Fruit fly (Drosophila melanogaster) whole organism, embryonic: ENCODE measurements around the gene Tasp1.

Source experiments
- Awh ChIP-seq: fragments of 200-800 bp; sonication (Bioruptor generic); IDR thresholded peaks from 2 replicates; pipeline ENCODE4, ENCODE4 v1.3.6; 2022; ENCODE audit warnings: missing biosample characterization, missing genetic modification characterization
- Bdp1 ChIP-seq: fragments of 200-800 bp; sonication (Bioruptor generic); optimal IDR thresholded peaks from 3 replicates; lab custom pipeline; 2016; ENCODE audit warnings: missing biosample characterization, missing genetic modification characterization
- BtbVII ChIP-seq: fragments of 200-800 bp; sonication (Bioruptor generic); optimal IDR thresholded peaks from 3 replicates; lab custom pipeline; 2017; ENCODE audit warnings: missing biosample characterization, mild to moderate bottlenecking, missing genetic modification characterization
- CG10366 ChIP-seq: fragments of 200-800 bp; sonication (Bioruptor generic); IDR thresholded peaks from 2 replicates; pipeline ENCODE4 v1.3.6; 2022; ENCODE audit warnings: missing biosample characterization, missing genetic modification characterization
- CG10462 ChIP-seq: fragments of 200-800 bp; sonication (Bioruptor generic); optimal IDR thresholded peaks from 2 replicates; lab custom pipeline; 2016; ENCODE audit warnings: missing biosample characterization, missing genetic modification characterization
- CG11504 ChIP-seq: fragments of 200-800 bp; sonication (Bioruptor generic); optimal IDR thresholded peaks from 3 replicates; lab custom pipeline; 2019; ENCODE audit warnings: missing biosample characterization, mild to moderate bottlenecking, missing genetic modification characterization, moderate library complexity
- CG12219 ChIP-seq: fragments of 200-800 bp; sonication (Bioruptor generic); optimal IDR thresholded peaks from 3 replicates; lab custom pipeline; 2018; ENCODE audit warnings: missing biosample characterization, mild to moderate bottlenecking, missing genetic modification characterization
- CG13123 ChIP-seq: fragments of 200-800 bp; sonication (Bioruptor generic); optimal IDR thresholded peaks from 2 replicates; lab custom pipeline; 2016; ENCODE audit warnings: missing biosample characterization, missing genetic modification characterization
- CG13296 ChIP-seq: fragments of 200-800 bp; sonication (Bioruptor generic); optimal IDR thresholded peaks from 3 replicates; lab custom pipeline; 2018; ENCODE audit warnings: missing biosample characterization, mild to moderate bottlenecking, missing genetic modification characterization
- CG14441 ChIP-seq: fragments of 200-800 bp; sonication (Bioruptor generic); IDR thresholded peaks from 2 replicates; pipeline ENCODE4 v1.3.6; 2022; ENCODE audit warnings: missing biosample characterization, missing genetic modification characterization
- CG1529 ChIP-seq: fragments of 200-800 bp; sonication (Bioruptor generic); optimal IDR thresholded peaks from 3 replicates; lab custom pipeline; 2018; ENCODE audit warnings: missing biosample characterization, missing genetic modification characterization
- CG15696 ChIP-seq: fragments of 200-800 bp; sonication (Bioruptor generic); optimal IDR thresholded peaks from 2 replicates; lab custom pipeline; 2019; ENCODE audit warnings: missing biosample characterization, mild to moderate bottlenecking, missing genetic modification characterization, moderate library complexity
- CG1647 ChIP-seq: fragments of 200-800 bp; sonication (Bioruptor generic); optimal IDR thresholded peaks from 3 replicates; lab custom pipeline; 2016; ENCODE audit warnings: missing biosample characterization, missing genetic modification characterization
- CG17612 ChIP-seq: fragments of 200-800 bp; sonication (Bioruptor generic); IDR thresholded peaks from 2 replicates; pipeline ENCODE4 v1.3.6; 2022; ENCODE audit warnings: missing biosample characterization, missing genetic modification characterization
- CG3065 ChIP-seq: fragments of 200-800 bp; sonication (Bioruptor generic); optimal IDR thresholded peaks from 2 replicates; lab custom pipeline; 2016; ENCODE audit warnings: missing biosample characterization, missing genetic modification characterization
- CG31388 ChIP-seq: fragments of 200-800 bp; sonication (Bioruptor generic); optimal IDR thresholded peaks from 2 replicates; lab custom pipeline; 2016; ENCODE audit warnings: missing biosample characterization, missing genetic modification characterization
- CG4328 ChIP-seq: fragments of 200-800 bp; sonication (Bioruptor generic); optimal IDR thresholded peaks from 3 replicates; lab custom pipeline; 2017; ENCODE audit warnings: missing biosample characterization, missing genetic modification reagents, missing genetic modification characterization
- CG4707 ChIP-seq: fragments of 200-800 bp; sonication (Bioruptor generic); optimal IDR thresholded peaks from 2 replicates; lab custom pipeline; 2018; ENCODE audit warnings: missing biosample characterization, mild to moderate bottlenecking, missing genetic modification characterization, moderate library complexity
- CG5180 ChIP-seq: fragments of 200-800 bp; sonication (Bioruptor generic); optimal IDR thresholded peaks from 3 replicates; lab custom pipeline; 2017; ENCODE audit warnings: missing biosample characterization, missing genetic modification characterization, mild to moderate bottlenecking, moderate library complexity, missing genetic modification reagents
- CG6654 ChIP-seq: fragments of 200-800 bp; sonication (Bioruptor generic); optimal IDR thresholded peaks from 2 replicates; lab custom pipeline; 2017; ENCODE audit warnings: missing biosample characterization, mild to moderate bottlenecking, missing genetic modification characterization
- CG7372 ChIP-seq: fragments of 200-800 bp; sonication (Bioruptor generic); IDR thresholded peaks from 2 replicates; pipeline ENCODE4 v1.3.6; 2022; ENCODE audit warnings: missing biosample characterization, missing genetic modification characterization
- CG8944 ChIP-seq: fragments of 200-800 bp; sonication (Bioruptor generic); optimal IDR thresholded peaks from 3 replicates; lab custom pipeline; 2016; ENCODE audit warnings: missing biosample characterization, missing genetic modification characterization
- CG9817 ChIP-seq: fragments of 200-800 bp; sonication (Bioruptor generic); optimal IDR thresholded peaks from 2 replicates; lab custom pipeline; 2018; ENCODE audit warnings: missing biosample characterization, mild to moderate bottlenecking, missing genetic modification characterization, moderate library complexity
- CG9932 ChIP-seq: fragments of 200-800 bp; sonication (Bioruptor generic); IDR thresholded peaks from 2 replicates; pipeline ENCODE4 v1.3.6; 2022; ENCODE audit warnings: missing biosample characterization, missing genetic modification characterization
- Fer3 ChIP-seq: fragments of 200-800 bp; sonication (Bioruptor generic); optimal IDR thresholded peaks from 2 replicates; lab custom pipeline; 2018; ENCODE audit warnings: missing biosample characterization, mild to moderate bottlenecking, missing genetic modification characterization, moderate library complexity
- HLH3B ChIP-seq: fragments of 200-800 bp; sonication (Bioruptor generic); IDR thresholded peaks from 2 replicates; pipeline ENCODE4 v1.3.6; 2022; ENCODE audit warnings: missing biosample characterization, missing genetic modification characterization
- HLHmδ ChIP-seq: fragments of 200-800 bp; sonication (Bioruptor generic); optimal IDR thresholded peaks from 2 replicates; lab custom pipeline; 2018; ENCODE audit warnings: missing biosample characterization, mild to moderate bottlenecking, missing genetic modification characterization, moderate library complexity
- Hmr ChIP-seq: fragments of 200-800 bp; sonication (Bioruptor generic); optimal IDR thresholded peaks from 3 replicates; lab custom pipeline; 2017; ENCODE audit warnings: mild to moderate bottlenecking, missing biosample characterization, missing genetic modification reagents, missing genetic modification characterization
- Lhr ChIP-seq: fragments of 200-800 bp; sonication (Bioruptor generic); optimal IDR thresholded peaks from 3 replicates; lab custom pipeline; 2017; ENCODE audit warnings: mild to moderate bottlenecking, missing biosample characterization, missing genetic modification reagents, missing genetic modification characterization
- NFAT ChIP-seq: fragments of 200-800 bp; sonication (Bioruptor generic); IDR thresholded peaks from 2 replicates; pipeline ENCODE4 v1.3.6; 2022; ENCODE audit warnings: missing biosample characterization, missing genetic modification characterization
- PHDP ChIP-seq: fragments of 200-800 bp; sonication (Bioruptor generic); optimal IDR thresholded peaks from 3 replicates; lab custom pipeline; 2018; ENCODE audit warnings: missing biosample characterization, mild to moderate bottlenecking, missing genetic modification characterization, moderate library complexity
- Sry-δ ChIP-seq: fragments of 200-800 bp; sonication (Bioruptor generic); optimal IDR thresholded peaks from 2 replicates; lab custom pipeline; 2016; ENCODE audit warnings: missing biosample characterization, missing genetic modification characterization
- Ssrp ChIP-seq: fragments of 200-800 bp; sonication (Bioruptor generic); optimal IDR thresholded peaks from 2 replicates; lab custom pipeline; 2018; ENCODE audit warnings: missing biosample characterization, mild to moderate bottlenecking, missing genetic modification characterization, moderate library complexity
- YL-1 ChIP-seq: fragments of 200-800 bp; sonication (Bioruptor generic); optimal IDR thresholded peaks from 3 replicates; lab custom pipeline; 2017; ENCODE audit warnings: missing biosample characterization, mild to moderate bottlenecking, missing genetic modification characterization
- aop ChIP-seq: fragments of 200-800 bp; sonication (Bioruptor generic); IDR thresholded peaks from 2 replicates; pipeline ENCODE4 v1.3.6; 2022; ENCODE audit warnings: missing biosample characterization, missing genetic modification characterization
- chn ChIP-seq: fragments of 200-800 bp; sonication (Bioruptor generic); optimal IDR thresholded peaks from 2 replicates; lab custom pipeline; 2016; ENCODE audit warnings: missing biosample characterization, missing genetic modification characterization
- cwo ChIP-seq: fragments of 200-800 bp; sonication (Bioruptor generic); optimal IDR thresholded peaks from 3 replicates; lab custom pipeline; 2017; ENCODE audit warnings: missing biosample characterization, missing genetic modification characterization, mild to moderate bottlenecking, moderate library complexity, missing genetic modification reagents
- emc ChIP-seq: fragments of 200-800 bp; sonication (Bioruptor generic); optimal IDR thresholded peaks from 2 replicates; lab custom pipeline; 2016; ENCODE audit warnings: missing biosample characterization, missing genetic modification characterization
- esg ChIP-seq: fragments of 200-800 bp; sonication (Bioruptor generic); conservative IDR thresholded peaks from 2 replicates; pipeline ENCODE4 v1.3.6; 2022; ENCODE audit warnings: missing biosample characterization, missing genetic modification characterization
- jigr1 ChIP-seq: fragments of 200-800 bp; sonication (Bioruptor generic); IDR thresholded peaks from 3 replicates; pipeline ENCODE4 v1.3.6; 2022; ENCODE audit warnings: missing biosample characterization, missing genetic modification characterization
- nom ChIP-seq: fragments of 200-800 bp; sonication (Bioruptor generic); optimal IDR thresholded peaks from 2 replicates; lab custom pipeline; 2017; ENCODE audit warnings: missing biosample characterization, missing genetic modification characterization, mild to moderate bottlenecking, moderate library complexity, missing genetic modification reagents
- onecut ChIP-seq: fragments of 200-800 bp; sonication (Bioruptor generic); IDR thresholded peaks from 2 replicates; pipeline ENCODE4 v1.3.6; 2022; ENCODE audit warnings: missing biosample characterization, missing genetic modification characterization
- otp ChIP-seq: fragments of 200-800 bp; sonication (Bioruptor generic); IDR thresholded peaks from 3 replicates; pipeline ENCODE4, ENCODE4 v1.3.6; 2022; ENCODE audit warnings: missing biosample characterization, missing genetic modification characterization
- pfk ChIP-seq: fragments of 200-800 bp; sonication (Bioruptor generic); optimal IDR thresholded peaks from 2 replicates; lab custom pipeline; 2018; ENCODE audit warnings: missing biosample characterization, mild to moderate bottlenecking, missing genetic modification characterization, moderate library complexity
- pros ChIP-seq: fragments of 200-800 bp; sonication (Bioruptor generic); optimal IDR thresholded peaks from 3 replicates; lab custom pipeline; 2019; ENCODE audit warnings: missing biosample characterization, mild to moderate bottlenecking, missing genetic modification characterization, moderate library complexity
- repo ChIP-seq: fragments of 200-800 bp; sonication (Bioruptor generic); optimal IDR thresholded peaks from 2 replicates; lab custom pipeline; 2016; ENCODE audit warnings: missing biosample characterization, missing genetic modification characterization
- schlank ChIP-seq: fragments of 200-800 bp; sonication (Bioruptor generic); optimal IDR thresholded peaks from 2 replicates; lab custom pipeline; 2018; ENCODE audit warnings: missing biosample characterization, mild to moderate bottlenecking, missing genetic modification characterization
- tap ChIP-seq: fragments of 200-800 bp; optimal IDR thresholded peaks from 3 replicates; lab custom pipeline; 2019; ENCODE audit warnings: missing biosample characterization, mild to moderate bottlenecking, missing genetic modification characterization, moderate library complexity
- tgo ChIP-seq: fragments of 200-800 bp; sonication (Bioruptor generic); IDR thresholded peaks from 3 replicates; pipeline ENCODE4 v1.3.6; 2022; ENCODE audit warnings: missing biosample characterization, missing genetic modification characterization
- wdn ChIP-seq: fragments of 200-800 bp; sonication (Bioruptor generic); IDR thresholded peaks from 2 replicates; pipeline ENCODE4 v1.3.6; 2022; ENCODE audit warnings: missing biosample characterization, missing genetic modification characterization

Gene Tasp1

DNA sequence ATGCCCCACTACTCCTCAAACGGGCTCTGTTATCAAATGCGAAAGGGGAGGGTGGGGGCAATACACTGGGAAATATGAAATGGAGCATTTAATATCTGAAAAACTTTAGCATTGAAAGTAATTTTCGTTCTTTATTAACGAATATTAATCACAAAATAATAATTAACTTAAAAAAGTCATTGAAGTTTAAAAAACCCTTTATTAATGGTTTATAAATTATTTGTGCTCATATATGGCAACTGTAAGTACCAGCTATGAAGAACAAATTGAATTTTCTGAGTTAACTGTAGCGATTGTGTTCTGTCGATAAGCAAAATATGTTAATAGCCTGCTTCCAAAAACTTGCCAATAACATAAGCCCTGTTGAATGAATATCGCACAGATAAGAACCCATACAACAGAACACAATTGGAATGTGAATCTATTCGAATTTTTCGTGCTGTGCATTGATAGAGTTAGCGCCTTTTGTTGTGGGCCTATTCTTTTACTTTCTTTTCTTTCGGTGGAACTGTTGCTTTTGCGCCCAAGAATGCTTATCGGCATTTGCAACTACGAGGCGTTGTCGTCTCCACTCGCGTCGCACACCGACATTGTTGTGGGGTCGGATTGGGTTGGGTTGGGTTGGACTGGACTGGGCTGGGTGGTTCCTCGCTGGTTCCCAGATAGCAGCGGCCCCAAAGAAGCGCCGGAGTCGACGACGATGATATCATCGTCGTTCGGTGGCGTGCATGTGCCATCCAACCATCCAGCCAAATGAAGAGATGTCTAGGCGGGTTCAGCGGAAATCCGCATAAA lies 26.3 kb downstream of the Tasp1 start:
- TF ChIP-seq CG14441 (GFP tag; lab: Robert Waterston, UW) (no peak), CG12219 (GFP tag; lab: Kevin White, UChicago) (no peak), CG15696 (tag; lab: Kevin White, UChicago) (no peak), PHDP (tag; lab: Kevin White, UChicago) (peak; percentile 58), esg (peak; percentile 41; the same call in 1 of the 2 replicates), CG11504 (no peak), Awh (GFP tag; lab: Robert Waterston, UW) (no peak), HLH3B (GFP tag; lab: Robert Waterston, UW) (no peak), jigr1 (GFP tag; lab: Robert Waterston, UW) (no peak), CG10366 (GFP tag; lab: Robert Waterston, UW) (peak; percentile 9; the same call in 1 of the 2 replicates), nom (no peak), CG7372 (GFP tag; lab: Robert Waterston, UW) (no peak), tgo (GFP tag; lab: Robert Waterston, UW) (no peak; the same call in 2 of the 3 replicates), CG4707 (no peak), pros (no peak), cwo (GFP tag; lab: Kevin White, UChicago) (peak; percentile 33), Lhr (GFP tag; lab: Kevin White, UChicago) (no peak), CG5180 (GFP tag; lab: Kevin White, UChicago) (peak; percentile 17), wdn (GFP tag; lab: Robert Waterston, UW) (0 out of 2 replicates have a peak, but pooled peaks have one; percentile 7), tap (tag; lab: Kevin White, UChicago) (no peak), CG9817 (no peak), onecut (GFP tag; lab: Robert Waterston, UW) (no peak), Sry-δ (GFP tag; lab: Kevin White, UChicago) (no peak), aop (GFP tag; lab: Robert Waterston, UW) (no peak), CG3065 (GFP tag; lab: Kevin White, UChicago) (no peak), CG10462 (GFP tag; lab: Kevin White, UChicago) (no peak), CG13123 (GFP tag; lab: Kevin White, UChicago) (no peak), BtbVII (GFP tag; lab: Kevin White, UChicago) (no peak), schlank (tag; lab: Kevin White, UChicago) (no peak), Fer3 (peak; percentile 16), CG1529 (GFP tag; lab: Kevin White, UChicago) (peak; percentile 28), CG13296 (no peak), HLHmδ (no peak), CG31388 (no peak), CG6654 (GFP tag; lab: Kevin White, UChicago) (peak; percentile 6), chn (GFP tag; lab: Kevin White, UChicago) (no peak), pfk (GFP tag; lab: Kevin White, UChicago) (no peak), CG1647 (no peak), CG4328 (no peak), CG17612 (GFP tag; lab: Robert Waterston, UW) (no peak), repo (GFP tag; lab: Kevin White, UChicago) (no peak), Hmr (GFP tag; lab: Kevin White, UChicago) (peak; percentile 53), otp (GFP tag; lab: Robert Waterston, UW) (no peak), Ssrp (tag; lab: Kevin White, UChicago) (peak; percentile 52), NFAT (no peak), emc (no peak), CG8944 (no peak), CG9932 (GFP tag; lab: Robert Waterston, UW) (0 out of 2 replicates have a peak, but pooled peaks have one; percentile 31), Bdp1 (GFP tag; lab: Kevin White, UChicago) (no peak), YL-1 (GFP tag; lab: Kevin White, UChicago) (no peak)
